Worm (Caenorhabditis elegans) whole organism, young adult: ENCODE measurements around the gene kbp-1.

Source experiments
- cebp-2 ChIP-seq: fragments of 200-800 bp; sonication (Bioruptor generic); IDR thresholded peaks from 2 replicates; pipeline ENCODE4 v1.3.6; 2022; ENCODE audit warnings: missing genetic modification characterization, missing compliant biosample characterization
- lsy-27 ChIP-seq: sonication (generic microtip); optimal IDR thresholded peaks from 2 replicates; lab custom pipeline; 2017; ENCODE audit warnings: missing genetic modification characterization, mild to moderate bottlenecking, missing compliant biosample characterization, antibody characterized with exemption, missing genotype, borderline replicate concordance; ENCODE audit not compliant: insufficient read depth
- pha-4 ChIP-seq: fragments of 150-350 bp; sonication (generic microtip); optimal IDR thresholded peaks from 2 replicates; lab custom pipeline; 2014; ENCODE audit warnings: missing biosample characterization, missing genetic modification reagents, missing genetic modification characterization

The kbp-1 gene

DNA sequence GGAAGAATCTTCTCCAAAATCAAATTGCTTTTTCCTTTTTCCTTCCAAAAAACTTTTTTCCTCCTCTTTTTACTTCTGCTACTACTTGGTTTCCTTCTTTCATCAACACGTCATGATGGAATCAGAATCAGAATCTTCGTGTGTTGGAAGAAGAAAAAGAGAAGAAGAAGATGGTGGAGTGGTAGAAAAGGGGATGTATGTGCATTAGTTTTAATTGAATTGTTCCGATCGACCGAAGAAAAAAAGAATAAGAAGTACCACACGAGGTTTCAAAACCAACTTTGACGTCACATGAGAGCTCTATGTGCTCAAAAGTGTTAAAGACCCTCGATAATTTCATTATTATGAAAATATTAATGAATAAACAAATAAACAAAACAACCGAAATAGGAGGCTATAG, 45.4 kb downstream of the kbp-1 start:
- TF ChIP-seq cebp-2 (no peak), lsy-27 (tag; lab: Kevin White, UChicago) (no peak), pha-4 (tag; lab: Kevin White, UChicago) (no peak)
